Worm (Caenorhabditis elegans) whole organism, L2 larva: ENCODE results near the gene sup-10.

Experiments
- aly-2 ChIP-seq: fragments of 150-350 bp; optimal IDR thresholded peaks from 2 replicates; lab custom pipeline; 2014; ENCODE audit warnings: missing biosample characterization, missing genetic modification characterization
- ama-1 ChIP-seq: fragments of 150-350 bp; optimal IDR thresholded peaks from 2 replicates; lab custom pipeline; 2018; ENCODE audit warnings: inconsistent platforms
- lin-39 ChIP-seq: fragments of 150-350 bp; optimal IDR thresholded peaks from 2 replicates; lab custom pipeline; 2014; ENCODE audit warnings: missing biosample characterization, missing genetic modification reagents, missing genetic modification characterization
- mdl-1 ChIP-seq, 2 experiments: fragments of 150-350 bp in 1 of 2; sonication (generic microtip) in 1 of 2; optimal IDR thresholded peaks; 2 replicates each; lab custom pipeline; 2017; ENCODE audit warnings: missing biosample characterization in 2 of 2, missing genetic modification characterization in 2 of 2
- nhr-11 ChIP-seq: fragments of 150-350 bp; optimal IDR thresholded peaks from 2 replicates; lab custom pipeline; 2014; ENCODE audit warnings: missing biosample characterization, missing genetic modification characterization
- nhr-23 ChIP-seq: fragments of 150-350 bp; optimal IDR thresholded peaks from 2 replicates; lab custom pipeline; 2014; ENCODE audit warnings: missing biosample characterization, missing genetic modification reagents, missing genetic modification characterization
- nhr-25 ChIP-seq: fragments of 150-350 bp; sonication (generic microtip); optimal IDR thresholded peaks from 3 replicates; lab custom pipeline; 2014; ENCODE audit warnings: missing biosample characterization, missing genetic modification characterization
- snpc-4 ChIP-seq: fragments of 150-350 bp; optimal IDR thresholded peaks from 2 replicates; lab custom pipeline; 2014; ENCODE audit warnings: missing biosample characterization, missing genetic modification characterization
- ztf-11 ChIP-seq: sonication (generic microtip); optimal IDR thresholded peaks from 2 replicates; lab custom pipeline; 2017; ENCODE audit warnings: missing biosample characterization, missing genetic modification characterization

ce11 chrX:17509048-17509776, 18.9 kb upstream of the sup-10 start:
- TF ChIP-seq nhr-25 (tag; lab: Kevin White, UChicago) (peak; percentile 41), ama-1 (lab: Kevin White, UChicago) (no peak), nhr-11 (tag; lab: Kevin White, UChicago) (no peak), lin-39 (tag; lab: Kevin White, UChicago) (no peak), mdl-1 (tag; optimal IDR thresholded peaks at IDR 0.05; lab: Kevin White, UChicago) (peak in 1 of 2 experiments; percentile 1), ztf-11 (tag; lab: Kevin White, UChicago) (no peak), aly-2 (tag; lab: Kevin White, UChicago) (no peak), snpc-4 (tag; lab: Kevin White, UChicago) (no peak), nhr-23 (tag; lab: Kevin White, UChicago) (no peak)
